Worm (Caenorhabditis elegans) whole organism, L3 larva: Measurements from ENCODE around the gene moc-2.

Experiments
- ZK546.5 ChIP-seq: sonication (generic microtip); optimal IDR thresholded peaks from 2 replicates; lab custom pipeline; 2017; ENCODE audit warnings: missing biosample characterization, missing genetic modification characterization
- aly-2 ChIP-seq: fragments of 150-350 bp; optimal IDR thresholded peaks from 2 replicates; lab custom pipeline; 2014; ENCODE audit warnings: missing biosample characterization, missing genetic modification characterization
- ama-1 ChIP-seq: fragments of 150-350 bp; optimal IDR thresholded peaks from 2 replicates; lab custom pipeline; 2018
- ceh-16 ChIP-seq: sonication (generic microtip); optimal IDR thresholded peaks from 2 replicates; lab custom pipeline; 2017; ENCODE audit warnings: missing biosample characterization, missing genetic modification characterization
- ceh-28 ChIP-seq: fragments of 150-350 bp; optimal IDR thresholded peaks from 2 replicates; lab custom pipeline; 2014; ENCODE audit warnings: missing biosample characterization, missing genetic modification reagents, missing genetic modification characterization
- ceh-82 ChIP-seq: fragments of 150-350 bp; optimal IDR thresholded peaks from 2 replicates; lab custom pipeline; 2014; ENCODE audit warnings: missing biosample characterization, missing genetic modification characterization
- daf-12 ChIP-seq: fragments of 150-350 bp; optimal IDR thresholded peaks from 2 replicates; lab custom pipeline; 2014; ENCODE audit warnings: missing biosample characterization, missing genetic modification reagents, missing genetic modification characterization
- egl-27 ChIP-seq: sonication (generic microtip); optimal IDR thresholded peaks from 4 replicates; lab custom pipeline; 2017; ENCODE audit warnings: missing biosample characterization, missing genetic modification reagents, missing genetic modification characterization
- egl-5 ChIP-seq: fragments of 150-350 bp; optimal IDR thresholded peaks from 2 replicates; lab custom pipeline; 2017; ENCODE audit warnings: missing biosample characterization, missing genetic modification reagents, missing genetic modification characterization, inconsistent platforms
- elt-2 ChIP-seq: sonication (generic microtip); optimal IDR thresholded peaks from 2 replicates; lab custom pipeline; 2016; ENCODE audit warnings: missing genetic modification reagents, mild to moderate bottlenecking, missing genetic modification characterization, missing compliant biosample characterization
- eor-1 ChIP-seq, 2 experiments: fragments of 150-350 bp; optimal IDR thresholded peaks; 2 replicates each; lab custom pipeline; 2014 to 2018; ENCODE audit warnings: missing biosample characterization in 2 of 2, missing genetic modification characterization in 2 of 2
- fkh-10 ChIP-seq: sonication (generic microtip); optimal IDR thresholded peaks from 2 replicates; lab custom pipeline; 2017; ENCODE audit warnings: missing biosample characterization, missing genetic modification reagents, missing genetic modification characterization
- hmg-11 ChIP-seq: sonication (generic microtip); optimal IDR thresholded peaks from 2 replicates; lab custom pipeline; 2016; ENCODE audit warnings: missing genetic modification characterization, missing compliant biosample characterization
- jun-1 ChIP-seq: fragments of 150-350 bp; optimal IDR thresholded peaks from 2 replicates; lab custom pipeline; 2014; ENCODE audit warnings: missing biosample characterization, missing genetic modification reagents, missing genetic modification characterization
- lin-15B ChIP-seq: fragments of 150-350 bp; optimal IDR thresholded peaks from 2 replicates; lab custom pipeline; 2014; ENCODE audit warnings: missing biosample characterization, missing genetic modification characterization
- lin-39 ChIP-seq: fragments of 150-350 bp; optimal IDR thresholded peaks from 2 replicates; lab custom pipeline; 2018; ENCODE audit warnings: missing biosample characterization, missing genetic modification reagents, missing genetic modification characterization
- mdl-1 ChIP-seq: fragments of 150-350 bp; optimal IDR thresholded peaks from 2 replicates; lab custom pipeline; 2014; ENCODE audit warnings: missing biosample characterization, missing genetic modification characterization
- nfya-1 ChIP-seq: sonication (generic microtip); optimal IDR thresholded peaks from 2 replicates; lab custom pipeline; 2017; ENCODE audit warnings: missing genetic modification characterization, mild to moderate bottlenecking, missing compliant biosample characterization, antibody characterized with exemption, moderate library complexity; ENCODE audit not compliant: insufficient read depth
- nhr-12 ChIP-seq: fragments of 150-350 bp; optimal IDR thresholded peaks from 2 replicates; lab custom pipeline; 2014; ENCODE audit warnings: missing biosample characterization, missing genetic modification characterization
- nhr-23 ChIP-seq: fragments of 150-350 bp; optimal IDR thresholded peaks from 2 replicates; lab custom pipeline; 2014; ENCODE audit warnings: missing biosample characterization, missing genetic modification reagents, missing genetic modification characterization
- nhr-237 ChIP-seq: fragments of 150-350 bp; optimal IDR thresholded peaks from 2 replicates; lab custom pipeline; 2014; ENCODE audit warnings: missing biosample characterization, missing genetic modification characterization
- nhr-25 ChIP-seq: sonication (generic microtip); optimal IDR thresholded peaks from 2 replicates; lab custom pipeline; 2017; ENCODE audit warnings: missing biosample characterization, missing genetic modification characterization
- nhr-28 ChIP-seq: fragments of 150-350 bp; optimal IDR thresholded peaks from 2 replicates; lab custom pipeline; 2014; ENCODE audit warnings: missing biosample characterization, missing genetic modification characterization
- nhr-43 ChIP-seq: sonication (generic microtip); optimal IDR thresholded peaks from 2 replicates; lab custom pipeline; 2016; ENCODE audit warnings: mild to moderate bottlenecking, missing genetic modification characterization, missing compliant biosample characterization; ENCODE audit not compliant: poor library complexity, severe bottlenecking
- nhr-67 ChIP-seq: fragments of 150-350 bp; optimal IDR thresholded peaks from 2 replicates; lab custom pipeline; 2014; ENCODE audit warnings: missing biosample characterization, missing genetic modification characterization
- nhr-76 ChIP-seq: fragments of 150-350 bp; sonication (generic microtip); optimal IDR thresholded peaks from 5 replicates; lab custom pipeline; 2014; ENCODE audit warnings: missing biosample characterization, missing genetic modification characterization
- nhr-77 ChIP-seq: fragments of 150-350 bp; optimal IDR thresholded peaks from 2 replicates; lab custom pipeline; 2014; ENCODE audit warnings: missing biosample characterization, missing genetic modification characterization
- pqm-1 ChIP-seq: fragments of 150-350 bp; optimal IDR thresholded peaks from 2 replicates; lab custom pipeline; 2017; ENCODE audit warnings: missing biosample characterization, missing genetic modification characterization, inconsistent platforms
- sea-2 ChIP-seq: fragments of 150-350 bp; sonication (generic microtip); optimal IDR thresholded peaks from 4 replicates; lab custom pipeline; 2014; ENCODE audit warnings: missing biosample characterization, missing genetic modification reagents, missing genetic modification characterization
- tbx-2 ChIP-seq: sonication (generic microtip); optimal IDR thresholded peaks from 2 replicates; lab custom pipeline; 2016; ENCODE audit warnings: mild to moderate bottlenecking, missing genetic modification characterization, missing compliant biosample characterization
- unc-39 ChIP-seq: sonication (generic microtip); optimal IDR thresholded peaks from 4 replicates; lab custom pipeline; 2017; ENCODE audit warnings: missing biosample characterization, missing genetic modification characterization
- unc-62 ChIP-seq: fragments of 150-350 bp; sonication (generic microtip); optimal IDR thresholded peaks from 4 replicates; lab custom pipeline; 2014; ENCODE audit warnings: missing biosample characterization, missing genetic modification reagents, missing genetic modification characterization
- ztf-11 ChIP-seq: fragments of 150-350 bp; optimal IDR thresholded peaks from 2 replicates; lab custom pipeline; 2014; ENCODE audit warnings: missing biosample characterization, missing genetic modification characterization
- ztf-4 ChIP-seq: fragments of 150-350 bp; optimal IDR thresholded peaks from 2 replicates; lab custom pipeline; 2014; ENCODE audit warnings: missing biosample characterization, missing genetic modification characterization

The moc-2 gene

DNA sequence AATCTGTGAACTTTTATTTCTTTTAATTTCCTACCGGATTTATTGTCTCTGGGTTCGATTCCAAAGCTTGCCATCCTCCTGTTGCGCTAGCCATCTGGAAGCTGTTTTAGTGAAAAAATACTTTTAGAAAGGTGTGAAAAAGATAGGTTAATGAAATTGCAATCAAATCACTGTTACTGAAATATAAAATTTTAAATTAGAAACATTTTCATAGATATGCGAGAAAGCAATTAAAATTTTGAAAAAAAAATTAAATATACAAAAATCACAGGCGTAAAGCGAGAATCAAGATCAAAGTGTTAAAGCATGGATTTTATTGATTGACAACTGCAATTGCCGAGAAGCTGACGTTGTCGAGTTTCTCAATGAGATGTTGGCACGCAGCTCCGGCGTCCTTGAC lies 5.7 kb upstream of the moc-2 start, which contains the start of gene ubh-2:
Gene ubh-2, minus strand, starts transcription at position 101 of the 400 bp plus-strand sequence.
- no peak for TF ChIP-seq ceh-28 (tag; lab: Kevin White, UChicago)

DNA sequence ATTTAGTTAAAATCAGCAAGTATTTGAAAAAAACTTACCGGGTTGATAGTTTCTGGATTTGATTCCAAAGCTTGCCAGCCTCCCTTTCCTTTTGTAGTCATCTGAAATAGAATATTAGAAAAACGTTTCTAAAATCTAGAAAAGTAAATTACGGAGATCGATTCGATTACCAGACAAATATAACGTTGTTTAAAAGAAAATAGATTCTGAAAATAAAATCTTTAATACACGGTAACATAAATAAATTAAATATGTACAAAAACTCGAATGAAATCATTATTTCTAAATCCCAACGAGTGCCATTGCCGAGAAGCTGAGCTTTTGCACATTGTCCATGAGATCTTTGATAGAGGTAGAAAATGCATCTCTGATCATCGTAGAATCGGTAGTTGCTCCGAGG lies 4.7 kb upstream of the moc-2 start, which contains the start of gene ubh-3:
Gene ubh-3, minus strand, starts transcription at position 101 of the 400 bp plus-strand sequence.
- TF ChIP-seq eor-1 (tag; optimal IDR thresholded peaks at IDR 0.05; lab: Kevin White, UChicago) (no peak), nhr-25 (no peak), aly-2 (tag; lab: Kevin White, UChicago) (no peak), nhr-76 (tag; lab: Kevin White, UChicago) (no peak), unc-62 (GFP tag; lab: Kevin White, UChicago) (no peak), nhr-67 (tag; lab: Kevin White, UChicago) (no peak), nfya-1 (tag; lab: Kevin White, UChicago) (no peak), nhr-23 (tag; lab: Kevin White, UChicago) (no peak), daf-12 (tag; lab: Kevin White, UChicago) (no peak), hmg-11 (tag; lab: Kevin White, UChicago) (no peak), elt-2 (tag; lab: Kevin White, UChicago) (no peak), unc-39 (tag; lab: Kevin White, UChicago) (no peak), nhr-77 (no peak), nhr-28 (tag; lab: Kevin White, UChicago) (no peak)

DNA sequence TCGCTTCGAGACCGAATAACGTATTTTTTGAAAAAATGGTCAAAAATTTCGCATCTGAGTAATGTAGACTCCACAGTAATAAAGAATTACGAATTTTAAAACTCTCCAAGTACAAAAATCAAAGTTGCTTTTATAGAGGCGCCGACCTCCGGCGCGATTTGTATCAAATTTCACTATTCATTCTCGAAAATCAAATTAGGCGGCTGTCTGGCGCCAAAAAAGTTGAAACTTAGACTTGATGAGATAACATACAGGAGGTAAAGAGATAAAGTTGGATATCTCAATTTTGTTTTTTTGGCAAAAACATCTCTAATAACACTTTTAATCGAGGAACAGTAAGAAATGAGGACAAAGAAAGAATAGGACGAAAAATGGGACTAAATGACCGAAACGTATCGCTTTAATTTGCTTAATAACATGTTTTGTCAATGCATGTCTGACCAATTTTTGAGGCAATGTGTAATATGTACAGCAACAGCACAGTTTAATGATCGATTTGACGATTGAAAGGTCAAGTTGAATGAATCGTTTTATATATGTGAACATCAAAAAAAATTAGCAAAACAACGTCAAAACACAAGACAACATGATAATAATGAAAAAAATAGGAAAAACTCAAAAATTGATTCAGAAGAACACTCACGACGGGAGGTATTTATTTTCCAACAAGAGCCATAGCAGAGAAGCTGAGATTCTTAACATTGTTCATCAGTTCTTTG lies 2.4 kb upstream of the moc-2 start:
- TF ChIP-seq egl-27 (tag; lab: Kevin White, UChicago), result no peak
- no peak for TF ChIP-seq aly-2 (tag; lab: Kevin White, UChicago)
- no peak for TF ChIP-seq ama-1 (lab: Kevin White, UChicago)
- TF ChIP-seq fkh-10 (GFP tag; lab: Kevin White, UChicago), result no peak
- no peak for TF ChIP-seq tbx-2 (tag; lab: Kevin White, UChicago)
- TF ChIP-seq nhr-77, result no peak
- no peak for TF ChIP-seq nhr-237
- no peak for TF ChIP-seq ceh-16 (tag; lab: Kevin White, UChicago)
- no peak for TF ChIP-seq lin-15B (tag; lab: Kevin White, UChicago)
- TF ChIP-seq mdl-1 (tag; lab: Kevin White, UChicago), result no peak
- TF ChIP-seq sea-2 (GFP tag; lab: Kevin White, UChicago), result no peak
- no peak for TF ChIP-seq pqm-1 (tag; lab: Kevin White, UChicago)

- TF ChIP-seq daf-12 (tag; lab: Kevin White, UChicago) (no peak), egl-5 (no peak), jun-1 (tag; lab: Kevin White, UChicago) (no peak), eor-1 (tag; optimal IDR thresholded peaks at IDR 0.05; lab: Kevin White, UChicago) (no peak), nhr-12 (tag; lab: Kevin White, UChicago) (no peak), ama-1 (lab: Kevin White, UChicago) (no peak)
Measured at ce11 chrV:6505339-6505811, 1.4 kb upstream of the moc-2 start, which contains the start of gene W01A11.7. Gene W01A11.7 (minus strand): TSS chrV:6505389.

ce11 chrV:6503158-6503557 lies 823 bp downstream of the moc-2 start:
- no peak for TF ChIP-seq unc-39 (tag; lab: Kevin White, UChicago)
- no peak for TF ChIP-seq fkh-10 (GFP tag; lab: Kevin White, UChicago)
- TF ChIP-seq ceh-82 (tag; lab: Kevin White, UChicago), result no peak
- TF ChIP-seq lin-39 (tag; lab: Kevin White, UChicago), result peak; percentile 39
- peak; percentile 0 for TF ChIP-seq nhr-25
- TF ChIP-seq sea-2 (GFP tag; lab: Kevin White, UChicago), result no peak
- no peak for TF ChIP-seq nhr-237
- no peak for TF ChIP-seq ztf-4 (tag; lab: Kevin White, UChicago)

DNA sequence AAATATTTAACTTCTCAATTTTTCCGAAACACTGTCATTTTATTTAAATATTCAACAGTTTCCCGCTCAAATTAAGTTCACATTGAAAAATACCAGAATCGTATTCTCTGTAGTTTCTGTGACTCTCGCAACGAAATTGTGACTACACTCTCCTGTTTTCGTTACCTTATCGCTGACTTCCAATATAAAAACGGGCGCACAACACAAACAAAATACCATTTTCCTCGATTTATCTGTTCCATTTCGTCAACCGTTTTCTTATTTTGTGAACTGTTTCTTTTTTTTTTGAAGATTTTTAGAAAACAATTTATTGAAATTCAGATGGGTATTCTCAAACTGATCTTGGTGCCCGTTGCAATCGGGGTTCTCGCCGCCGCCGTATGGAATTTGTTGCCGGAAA lies 5.1 kb downstream of the moc-2 start, which contains the start of gene W01A11.1:
Gene W01A11.1, plus strand, starts transcription at position 322 of the 400 bp plus-strand sequence.
- TF ChIP-seq mdl-1 (tag; lab: Kevin White, UChicago) (no peak), nhr-43 (tag; lab: Kevin White, UChicago) (no peak), ztf-11 (tag; lab: Kevin White, UChicago) (no peak), aly-2 (tag; lab: Kevin White, UChicago) (no peak), sea-2 (GFP tag; lab: Kevin White, UChicago) (no peak), ZK546.5 (tag; lab: Kevin White, UChicago) (no peak), elt-2 (tag; lab: Kevin White, UChicago) (peak; percentile 37)
